Worm (Caenorhabditis elegans): ENCODE measurements around the gene sqt-3.
A peak's percentile ranks its signal among the peaks of the same experiment; 100 is the strongest.

The sqt-3 gene

DNA sequence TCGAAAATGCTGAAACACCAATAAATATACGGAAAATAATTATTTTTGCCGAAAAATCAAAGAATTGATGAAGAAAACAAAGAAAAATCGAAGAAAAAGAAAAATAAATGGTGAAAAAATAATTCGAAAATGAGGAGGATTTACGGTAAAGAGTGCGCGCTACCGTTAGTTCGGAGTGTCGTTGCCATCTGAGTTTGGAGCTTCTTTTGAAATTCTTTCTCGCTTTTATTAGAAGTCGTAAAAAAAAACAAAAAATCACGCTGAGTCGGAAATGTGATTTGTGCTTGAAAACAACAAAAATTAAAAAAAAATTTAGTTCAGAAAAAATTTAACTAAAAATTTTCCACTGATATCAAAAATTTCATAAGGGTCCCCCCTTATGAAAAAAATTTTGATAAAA, 21.7 kb downstream of the sqt-3 start, which contains the start of gene F23H12.10:
Gene F23H12.10 (minus strand): TSS at position 12 of the 400 bp plus-strand sequence.
- TF ChIP-seq Y48G9A.11 (GFP tag; IDR thresholded peaks at IDR 0.05) = peak; percentile 51; the same call in 1 of the 2 replicates

- TF ChIP-seq tra-1 (GFP tag; IDR thresholded peaks at IDR 0.05) = no peak
- TF ChIP-seq aha-1 (tag) = peak; percentile 70
- TF ChIP-seq ztf-7 (tag; optimal IDR thresholded peaks at IDR 0.05) = no peak
- no peak for TF ChIP-seq nhr-237 (tag; optimal IDR thresholded peaks at IDR 0.05)
- TF ChIP-seq set-16 (GFP tag; IDR thresholded peaks at IDR 0.05) = no peak
- no peak for TF ChIP-seq duxl-1 (tag; optimal IDR thresholded peaks at IDR 0.05; ENCODE audit: poor library complexity)
- no peak for TF ChIP-seq unc-39 (tag; optimal IDR thresholded peaks at IDR 0.05)
- TF ChIP-seq sdz-12 (GFP tag; optimal IDR thresholded peaks at IDR 0.05) = no peak
- TF ChIP-seq ama-1 (optimal IDR thresholded peaks at IDR 0.05) = no peak
- TF ChIP-seq spr-3 (GFP tag; optimal IDR thresholded peaks at IDR 0.05) = no peak
- no peak for TF ChIP-seq R02D3.7 (tag; optimal IDR thresholded peaks at IDR 0.05)
- no peak for TF ChIP-seq F26F4.8 (GFP tag; conservative IDR thresholded peaks at IDR 0.05)
- TF ChIP-seq Y5F2A.4 (GFP tag; optimal IDR thresholded peaks at IDR 0.05) = no peak
- TF ChIP-seq lin-15B (tag; optimal IDR thresholded peaks at IDR 0.05) = no peak
- no peak for TF ChIP-seq zag-1 (tag; optimal IDR thresholded peaks at IDR 0.05)
- TF ChIP-seq unc-62 (GFP tag; optimal IDR thresholded peaks at IDR 0.05 in 1 of 2) = peak in 1 of 2 experiments; percentile 71
- TF ChIP-seq unc-62 (tag; optimal IDR thresholded peaks at IDR 0.05) = no peak
- TF ChIP-seq ctbp-1 (GFP tag; IDR thresholded peaks at IDR 0.05) = no peak
These were observed 24.7 kb downstream of the sqt-3 start, which contains the start of gene K01D12.1 for ce11 chrV:12377256-12377655. Gene K01D12.1 (plus strand): TSS chrV:12377556.

DNA sequence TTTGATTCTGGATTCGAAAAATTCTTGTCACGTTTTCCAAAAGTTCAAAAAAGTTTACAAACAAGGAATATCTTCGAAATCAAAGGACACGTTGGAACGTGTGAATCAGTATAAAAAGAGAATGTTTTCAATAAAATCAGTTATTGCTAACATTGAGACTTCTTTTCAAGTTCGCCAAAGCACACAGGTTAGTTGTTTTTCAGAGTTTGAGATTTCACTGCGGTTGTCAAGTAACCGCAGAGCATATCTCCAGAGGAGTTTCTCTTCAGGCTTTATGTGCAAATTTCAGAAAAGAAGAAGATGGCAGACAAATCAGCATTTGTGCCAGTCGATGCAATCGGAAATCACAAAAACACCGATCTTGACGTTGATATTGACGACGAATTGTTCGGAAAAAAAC, 33.6 kb downstream of the sqt-3 start, which contains the start of gene K01D12.15:
Gene K01D12.15 (plus strand): TSS at position 301 of the 400 bp plus-strand sequence.
- TF ChIP-seq ceh-28 (tag; optimal IDR thresholded peaks at IDR 0.05) = no peak
- no peak for TF ChIP-seq cey-2 (tag; optimal IDR thresholded peaks at IDR 0.05; ENCODE audit: borderline replicate concordance, insufficient read depth)
- no peak for TF ChIP-seq ZK337.2 (GFP tag; IDR thresholded peaks at IDR 0.05)
- no peak for TF ChIP-seq lin-15B (tag; optimal IDR thresholded peaks at IDR 0.05)
- TF ChIP-seq ceh-44 (GFP tag; IDR thresholded peaks at IDR 0.05) = no peak
- TF ChIP-seq unc-62 (GFP tag; optimal IDR thresholded peaks at IDR 0.05 in 1 of 2) = no peak
- TF ChIP-seq unc-62 (tag; optimal IDR thresholded peaks at IDR 0.05) = no peak
- no peak for TF ChIP-seq Y5F2A.4 (GFP tag; optimal IDR thresholded peaks at IDR 0.05)
- TF ChIP-seq jun-1 (tag; optimal IDR thresholded peaks at IDR 0.05) = no peak
- no peak for TF ChIP-seq tag-97 (GFP tag; IDR thresholded peaks at IDR 0.05)
- no peak for TF ChIP-seq daf-8 (GFP tag; IDR thresholded peaks at IDR 0.05)

ce11 chrV:12395699-12396098, 43.2 kb downstream of the sqt-3 start, which contains the start of gene twk-14:
Gene twk-14 (minus strand): TSS chrV:12395706.
- TF ChIP-seq unc-130 (GFP tag; optimal IDR thresholded peaks at IDR 0.05) (no peak), nhr-28 (tag; optimal IDR thresholded peaks at IDR 0.05) (no peak), unc-62 (GFP tag; optimal IDR thresholded peaks at IDR 0.05 in 1 of 2) (peak in 1 of 2 experiments; percentile 25), unc-62 (tag; optimal IDR thresholded peaks at IDR 0.05) (no peak)

DNA sequence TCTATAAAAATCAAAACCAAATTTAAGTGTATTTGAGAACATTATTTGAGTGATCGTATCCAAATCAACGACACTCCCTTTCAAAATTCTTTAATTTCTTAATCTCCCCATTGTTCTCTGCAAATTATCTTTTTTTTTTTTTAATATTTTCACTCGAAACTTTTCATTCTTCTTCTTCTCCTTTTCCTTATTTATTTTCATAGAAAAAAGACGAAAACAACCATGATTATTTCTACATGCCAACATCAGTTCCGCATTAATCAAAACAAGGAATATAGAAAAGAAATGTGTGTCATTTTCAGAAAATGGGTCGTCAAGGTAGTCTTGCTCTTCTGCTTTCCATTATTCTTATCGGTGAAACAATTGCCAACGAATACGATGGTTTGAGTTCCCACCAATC, 45.0 kb downstream of the sqt-3 start, which contains the start of gene K01D12.5:
Gene K01D12.5 (plus strand): TSS at position 301 of the 400 bp plus-strand sequence.
- TF ChIP-seq mdl-1 (tag; optimal IDR thresholded peaks at IDR 0.05) (no peak), set-16 (GFP tag; IDR thresholded peaks at IDR 0.05) (no peak), lin-1 (GFP tag; IDR thresholded peaks at IDR 0.05) (no peak), php-3 (GFP tag; IDR thresholded peaks at IDR 0.05) (no peak), spr-3 (GFP tag; optimal IDR thresholded peaks at IDR 0.05) (no peak), egl-27 (tag; optimal IDR thresholded peaks at IDR 0.05) (no peak), aly-2 (tag; optimal IDR thresholded peaks at IDR 0.05) (no peak), nhr-237 (tag; optimal IDR thresholded peaks at IDR 0.05) (no peak), T26A8.4 (GFP tag; IDR thresholded peaks at IDR 0.05) (no peak), ctbp-1 (GFP tag; IDR thresholded peaks at IDR 0.05) (no peak), daf-8 (GFP tag; IDR thresholded peaks at IDR 0.05) (no peak), ceh-82 (tag; optimal IDR thresholded peaks at IDR 0.05) (no peak), egl-43 (GFP tag; IDR thresholded peaks at IDR 0.05) (no peak), F44E2.7 (GFP tag; IDR thresholded peaks at IDR 0.05) (no peak), aha-1 (tag) (no peak), ztf-11 (tag; optimal IDR thresholded peaks at IDR 0.05) (no peak), mep-1 (tag; optimal IDR thresholded peaks at IDR 0.05) (no peak), lsy-2 (tag; optimal IDR thresholded peaks at IDR 0.05) (no peak)
